Fruit fly (Drosophila melanogaster) whole organism, embryonic: Measurements from ENCODE around the gene mop.

ENCODE experiments used
- Abd-B ChIP-seq: fragments of 200-800 bp; sonication (Bioruptor generic); optimal IDR thresholded peaks from 2 replicates; lab custom pipeline; 2018; ENCODE audit warnings: missing biosample characterization, mild to moderate bottlenecking, missing genetic modification characterization, moderate library complexity
- CG1024 ChIP-seq: fragments of 200-800 bp; sonication (Bioruptor generic); IDR thresholded peaks from 2 replicates; pipeline ENCODE4 v1.3.6; 2022; ENCODE audit warnings: missing biosample characterization, missing genetic modification characterization
- CG11695 ChIP-seq: fragments of 200-800 bp; sonication (Bioruptor generic); IDR thresholded peaks from 3 replicates; pipeline ENCODE4 v1.3.6; 2022; ENCODE audit warnings: missing biosample characterization, missing genetic modification characterization
- CG11723 ChIP-seq: fragments of 200-800 bp; sonication (Bioruptor generic); optimal IDR thresholded peaks from 2 replicates; lab custom pipeline; 2017; ENCODE audit warnings: missing biosample characterization, mild to moderate bottlenecking, missing genetic modification characterization
- CG13287 ChIP-seq: fragments of 200-800 bp; sonication (Bioruptor generic); IDR thresholded peaks from 2 replicates; pipeline ENCODE4 v1.3.6; 2022; ENCODE audit warnings: missing biosample characterization, missing genetic modification characterization; ENCODE audit not compliant: partially characterized antibody
- CG16815 ChIP-seq: fragments of 200-800 bp; sonication (Bioruptor generic); optimal IDR thresholded peaks from 3 replicates; lab custom pipeline; 2017; ENCODE audit warnings: missing biosample characterization, mild to moderate bottlenecking, missing genetic modification characterization
- CG17186 ChIP-seq: fragments of 200-800 bp; sonication (Bioruptor generic); optimal IDR thresholded peaks from 3 replicates; lab custom pipeline; 2017; ENCODE audit warnings: missing biosample characterization, missing genetic modification reagents, missing genetic modification characterization
- CG1832 ChIP-seq: fragments of 200-800 bp; sonication (Bioruptor generic); optimal IDR thresholded peaks from 2 replicates; lab custom pipeline; 2017; ENCODE audit warnings: missing biosample characterization, mild to moderate bottlenecking, missing genetic modification characterization, inconsistent platforms
- CG2678 ChIP-seq: fragments of 200-800 bp; sonication (Bioruptor generic); optimal IDR thresholded peaks from 3 replicates; lab custom pipeline; 2019; ENCODE audit warnings: missing biosample characterization, mild to moderate bottlenecking, missing genetic modification characterization, moderate library complexity
- CG3163 ChIP-seq: fragments of 200-800 bp; sonication (Bioruptor generic); optimal IDR thresholded peaks from 3 replicates; lab custom pipeline; 2016; ENCODE audit warnings: missing biosample characterization, missing genetic modification characterization
- CG32767 ChIP-seq: fragments of 200-800 bp; sonication (Bioruptor generic); IDR thresholded peaks from 2 replicates; pipeline ENCODE4 v1.3.6; 2022; ENCODE audit warnings: missing biosample characterization, missing genetic modification characterization
- CG33557 ChIP-seq: fragments of 200-800 bp; sonication (Bioruptor generic); optimal IDR thresholded peaks from 2 replicates; lab custom pipeline; 2019; ENCODE audit warnings: missing biosample characterization, mild to moderate bottlenecking, missing genetic modification characterization, moderate library complexity
- CG42726 ChIP-seq: fragments of 200-800 bp; sonication (Bioruptor generic); IDR thresholded peaks from 2 replicates; pipeline ENCODE4 v1.3.6; 2022; ENCODE audit warnings: missing biosample characterization, missing genetic modification characterization; ENCODE audit not compliant: partially characterized antibody
- CG6254 ChIP-seq: fragments of 200-800 bp; sonication (Bioruptor generic); optimal IDR thresholded peaks from 3 replicates; lab custom pipeline; 2017; ENCODE audit warnings: mild to moderate bottlenecking, missing biosample characterization, missing genetic modification reagents, missing genetic modification characterization
- CG6654 ChIP-seq: fragments of 200-800 bp; sonication (Bioruptor generic); optimal IDR thresholded peaks from 2 replicates; lab custom pipeline; 2017; ENCODE audit warnings: missing biosample characterization, mild to moderate bottlenecking, missing genetic modification characterization
- CG6689 ChIP-seq: fragments of 200-800 bp; sonication (Bioruptor generic); IDR thresholded peaks from 2 replicates; pipeline ENCODE4 v1.3.6; 2022; ENCODE audit warnings: missing biosample characterization, missing genetic modification characterization
- CG9437 ChIP-seq: fragments of 200-800 bp; sonication (Bioruptor generic); optimal IDR thresholded peaks from 2 replicates; lab custom pipeline; 2018; ENCODE audit warnings: missing biosample characterization, mild to moderate bottlenecking, missing genetic modification characterization
- CG9932 ChIP-seq: fragments of 200-800 bp; sonication (Bioruptor generic); IDR thresholded peaks from 2 replicates; pipeline ENCODE4 v1.3.6; 2022; ENCODE audit warnings: missing biosample characterization, missing genetic modification characterization
- CTCF ChIP-seq: fragments of 200-800 bp; sonication (Bioruptor generic); optimal IDR thresholded peaks from 2 replicates; lab custom pipeline; 2017; ENCODE audit warnings: missing biosample characterization, mild to moderate bottlenecking, missing genetic modification characterization, moderate library complexity
- Chrac-16 ChIP-seq: fragments of 200-800 bp; sonication (Bioruptor generic); optimal IDR thresholded peaks from 3 replicates; lab custom pipeline; 2016; ENCODE audit warnings: missing biosample characterization, missing genetic modification characterization
- D19A ChIP-seq: fragments of 200-800 bp; optimal IDR thresholded peaks from 3 replicates; lab custom pipeline; 2019; ENCODE audit warnings: missing biosample characterization, mild to moderate bottlenecking, missing genetic modification characterization, moderate library complexity
- Dbx ChIP-seq: fragments of 200-800 bp; sonication (Bioruptor generic); IDR thresholded peaks from 3 replicates; pipeline ENCODE4 v1.3.6; 2022; ENCODE audit warnings: missing biosample characterization, missing genetic modification characterization
- H2.0 ChIP-seq: fragments of 200-800 bp; sonication (Bioruptor generic); IDR thresholded peaks from 2 replicates; pipeline ENCODE4 v1.3.6; 2022; ENCODE audit warnings: missing biosample characterization, missing genetic modification characterization
- Hey ChIP-seq: fragments of 200-800 bp; sonication (Bioruptor generic); optimal IDR thresholded peaks from 3 replicates; lab custom pipeline; 2018; ENCODE audit warnings: missing biosample characterization, mild to moderate bottlenecking, missing genetic modification characterization
- HmgZ ChIP-seq: fragments of 200-800 bp; sonication (Bioruptor generic); optimal IDR thresholded peaks from 2 replicates; lab custom pipeline; 2018; ENCODE audit warnings: missing biosample characterization, mild to moderate bottlenecking, missing genetic modification characterization
- Hr78 ChIP-seq, 2 experiments: fragments of 200-800 bp in 1 of 2; fragments of >200 bp in 1 of 2; sonication (Bioruptor generic) in 1 of 2; optimal IDR thresholded peaks; 2 replicates each; lab custom pipeline; 2017 to 2019; ENCODE audit warnings: missing biosample characterization in 2 of 2, missing genetic modification characterization in 2 of 2, mild to moderate bottlenecking in 1 of 2, moderate library complexity in 1 of 2
- Myb ChIP-seq: fragments of 200-800 bp; sonication (Bioruptor generic); optimal IDR thresholded peaks from 2 replicates; lab custom pipeline; 2016; ENCODE audit warnings: missing biosample characterization, missing genetic modification characterization
- NfI ChIP-seq: fragments of 200-800 bp; sonication (Bioruptor generic); optimal IDR thresholded peaks from 3 replicates; lab custom pipeline; 2018; ENCODE audit warnings: missing biosample characterization, mild to moderate bottlenecking, missing genetic modification characterization, moderate library complexity
- Optix ChIP-seq: fragments of 200-800 bp; sonication (Bioruptor generic); IDR thresholded peaks from 3 replicates; pipeline ENCODE4 v1.3.6; 2022; ENCODE audit warnings: missing biosample characterization, missing genetic modification characterization
- Poxn ChIP-seq: fragments of 200-800 bp; sonication (Bioruptor generic); IDR thresholded peaks from 2 replicates; pipeline ENCODE4 v1.3.6; 2022; ENCODE audit warnings: missing biosample characterization, missing genetic modification characterization
- Side ChIP-seq: fragments of 200-800 bp; sonication (Bioruptor generic); optimal IDR thresholded peaks from 2 replicates; lab custom pipeline; 2016; ENCODE audit warnings: missing biosample characterization, missing genetic modification characterization
- Sox102F ChIP-seq: fragments of 200-800 bp; sonication (Bioruptor generic); optimal IDR thresholded peaks from 2 replicates; lab custom pipeline; 2018; ENCODE audit warnings: missing biosample characterization, mild to moderate bottlenecking, missing genetic modification characterization, moderate library complexity
- Taf1 ChIP-seq: fragments of 200-800 bp; sonication (Bioruptor generic); IDR thresholded peaks from 2 replicates; pipeline ENCODE4 v1.3.6; 2022; ENCODE audit warnings: missing biosample characterization, missing genetic modification characterization
- Xrp1 ChIP-seq: fragments of 200-800 bp; sonication (Bioruptor generic); IDR thresholded peaks from 2 replicates; pipeline ENCODE4 v1.3.6; 2022; ENCODE audit warnings: missing biosample characterization, missing genetic modification characterization
- ara ChIP-seq: fragments of 200-800 bp; sonication (Bioruptor generic); IDR thresholded peaks from 2 replicates; pipeline ENCODE4 v1.3.6; 2022; ENCODE audit warnings: missing biosample characterization, missing genetic modification characterization
- az2 ChIP-seq: fragments of 200-800 bp; sonication (Bioruptor generic); optimal IDR thresholded peaks from 3 replicates; lab custom pipeline; 2016; ENCODE audit warnings: missing biosample characterization, missing genetic modification characterization
- chn ChIP-seq: fragments of 200-800 bp; sonication (Bioruptor generic); optimal IDR thresholded peaks from 2 replicates; lab custom pipeline; 2016; ENCODE audit warnings: missing biosample characterization, missing genetic modification characterization
- h ChIP-seq: fragments of >200 bp; optimal IDR thresholded peaks from 2 replicates; lab custom pipeline; 2017
- insv ChIP-seq, 2 experiments: fragments of 200-800 bp; sonication (Bioruptor generic); optimal IDR thresholded peaks; 3 replicates each; lab custom pipeline; 2016 to 2018; ENCODE audit warnings: missing biosample characterization in 2 of 2, missing genetic modification characterization in 2 of 2
- lmd ChIP-seq: fragments of 200-800 bp; sonication (Bioruptor generic); IDR thresholded peaks from 2 replicates; pipeline ENCODE4 v1.3.6; 2022; ENCODE audit warnings: missing biosample characterization, missing genetic modification characterization
- mam ChIP-seq: fragments of 200-800 bp; sonication (Bioruptor generic); optimal IDR thresholded peaks from 3 replicates; lab custom pipeline; 2016; ENCODE audit warnings: missing biosample characterization, missing genetic modification characterization
- nmo ChIP-seq: fragments of 200-800 bp; sonication (Bioruptor generic); optimal IDR thresholded peaks from 2 replicates; lab custom pipeline; 2018; ENCODE audit warnings: missing biosample characterization, mild to moderate bottlenecking, missing genetic modification characterization, moderate library complexity
- nom ChIP-seq: fragments of 200-800 bp; sonication (Bioruptor generic); optimal IDR thresholded peaks from 2 replicates; lab custom pipeline; 2017; ENCODE audit warnings: missing biosample characterization, missing genetic modification characterization, mild to moderate bottlenecking, moderate library complexity, missing genetic modification reagents
- pho ChIP-seq: fragments of 200-800 bp; sonication (Bioruptor generic); optimal IDR thresholded peaks from 2 replicates; lab custom pipeline; 2016; ENCODE audit warnings: missing biosample characterization, missing genetic modification characterization
- phol ChIP-seq: fragments of 200-800 bp; sonication (Bioruptor generic); optimal IDR thresholded peaks from 3 replicates; lab custom pipeline; 2018; ENCODE audit warnings: missing biosample characterization, mild to moderate bottlenecking, missing genetic modification characterization, moderate library complexity
- scrt ChIP-seq: fragments of 200-800 bp; sonication (Bioruptor generic); optimal IDR thresholded peaks from 2 replicates; lab custom pipeline; 2018; ENCODE audit warnings: missing biosample characterization, mild to moderate bottlenecking, missing genetic modification characterization, moderate library complexity
- ssp ChIP-seq: fragments of 200-800 bp; sonication (Bioruptor generic); IDR thresholded peaks from 2 replicates; pipeline ENCODE4 v1.3.6; 2022; ENCODE audit warnings: missing biosample characterization, missing genetic modification characterization
- tap ChIP-seq: fragments of 200-800 bp; optimal IDR thresholded peaks from 3 replicates; lab custom pipeline; 2019; ENCODE audit warnings: missing biosample characterization, mild to moderate bottlenecking, missing genetic modification characterization, moderate library complexity
- vvl ChIP-seq: fragments of 200-800 bp; sonication (Bioruptor generic); IDR thresholded peaks from 2 replicates; pipeline ENCODE4 v1.3.6; 2022; ENCODE audit warnings: missing biosample characterization, missing genetic modification characterization
- zfh2 ChIP-seq: fragments of 200-800 bp; sonication (Bioruptor generic); optimal IDR thresholded peaks from 2 replicates; lab custom pipeline; 2016; ENCODE audit warnings: missing biosample characterization, missing genetic modification characterization

mop gene

dm6 chr3L:14789676-14790075, 13.7 kb upstream of the mop start, which contains the start of gene Helz (continued):
- TF ChIP-seq CG3163 (GFP tag; lab: Kevin White, UChicago) (no peak), CG13287 (no peak; the same call in 1 of the 2 replicates), lmd (GFP tag; lab: Robert Waterston, UW) (no peak), D19A (no peak), ara (GFP tag; lab: Robert Waterston, UW) (no peak), insv (GFP tag; optimal IDR thresholded peaks at IDR 0.05; lab: Kevin White, UChicago) (no peak), chn (no peak), Poxn (GFP tag; lab: Robert Waterston, UW) (no peak), HmgZ (peak; percentile 39), CG16815 (GFP tag; lab: Kevin White, UChicago) (no peak), CG42726 (GFP tag; lab: Robert Waterston, UW) (no peak), Taf1 (GFP tag; lab: Robert Waterston, UW) (no peak), CG6689 (GFP tag; lab: Robert Waterston, UW) (no peak), nmo (GFP tag; lab: Kevin White, UChicago) (no peak), vvl (GFP tag; lab: Robert Waterston, UW) (peak; percentile 21; the same call in 1 of the 2 replicates), Xrp1 (0 out of 2 replicates have a peak, but pooled peaks have one; percentile 19), Dbx (GFP tag; lab: Robert Waterston, UW) (0 out of 3 replicates have a peak, but pooled peaks have one; percentile 20), Chrac-16 (no peak), Abd-B (GFP tag; lab: Kevin White, UChicago) (no peak), CG17186 (GFP tag; lab: Kevin White, UChicago) (no peak), zfh2 (GFP tag; lab: Kevin White, UChicago) (peak; percentile 10), NfI (GFP tag; lab: Kevin White, UChicago) (peak; percentile 41), phol (no peak), Hr78 (GFP tag; optimal IDR thresholded peaks at IDR 0.05; lab: Kevin White, UChicago) (no peak), CG1832 (GFP tag; lab: Kevin White, UChicago) (no peak), pho (no peak), CG2678 (tag; lab: Kevin White, UChicago) (no peak), CG9932 (peak; percentile 69)
- TF ChIP-seq, all 482 proteins: peak for 54

- no peak for TF ChIP-seq CTCF (GFP tag; lab: Kevin White, UChicago)
- peak; percentile 55 for TF ChIP-seq CG32767 (GFP tag; lab: Robert Waterston, UW)
- peak; percentile 37 for TF ChIP-seq CG6254 (GFP tag; lab: Kevin White, UChicago)
- TF ChIP-seq Hey = no peak
- no peak for TF ChIP-seq h
- TF ChIP-seq CG33557 (GFP tag; lab: Kevin White, UChicago) = peak; percentile 81
- TF ChIP-seq HmgZ = peak; percentile 73
- peak; percentile 84 for TF ChIP-seq mam
- TF ChIP-seq insv (GFP tag; optimal IDR thresholded peaks at IDR 0.05; lab: Kevin White, UChicago) = peak in 1 of 2 experiments; percentile 63
- peak; percentile 73 for TF ChIP-seq tap (tag; lab: Kevin White, UChicago)
- peak; percentile 55; the same call in 1 of the 2 replicates for TF ChIP-seq Taf1 (GFP tag; lab: Robert Waterston, UW)
- TF ChIP-seq zfh2 (GFP tag; lab: Kevin White, UChicago) = peak; percentile 88
- 0 out of 3 replicates have a peak, but pooled peaks have one; percentile 12 for TF ChIP-seq CG11695 (GFP tag; lab: Robert Waterston, UW)
- peak; percentile 31 for TF ChIP-seq Side
- TF ChIP-seq Sox102F (GFP tag; lab: Kevin White, UChicago) = peak; percentile 83
- TF ChIP-seq Optix (GFP tag; lab: Robert Waterston, UW) = peak; percentile 64; the same call in 1 of the 3 replicates
- TF ChIP-seq scrt = peak; percentile 27
- TF ChIP-seq Myb (GFP tag; lab: Kevin White, UChicago) = peak; percentile 39
- TF ChIP-seq CG1024 (GFP tag; lab: Robert Waterston, UW) = peak; percentile 39; the same call in 1 of the 2 replicates
- peak; percentile 42 for TF ChIP-seq nom (GFP tag; lab: Kevin White, UChicago)
- TF ChIP-seq CG11723 (GFP tag; lab: Kevin White, UChicago) = peak; percentile 52
- peak; percentile 58; the same call in 1 of the 2 replicates for TF ChIP-seq H2.0
- peak; percentile 80 for TF ChIP-seq az2
- TF ChIP-seq CG6654 (GFP tag; lab: Kevin White, UChicago) = no peak
- TF ChIP-seq ssp (GFP tag; lab: Robert Waterston, UW) = peak; percentile 67
- TF ChIP-seq CG9437 (GFP tag; lab: Kevin White, UChicago) = peak; percentile 72
Observed at dm6 chr3L:14786230-14786850, 10.4 kb upstream of the mop start, which contains the start of the genes bmm and Tdrd3. Gene bmm (minus strand): TSS chr3L:14786412. Gene Tdrd3 (plus strand): TSS chr3L:14786791.
